Fruit fly (Drosophila melanogaster) whole organism, embryonic: ENCODE measurements around the gene Pink1.

Experiments used
- Abd-B ChIP-seq: fragments of 200-800 bp; sonication (Bioruptor generic); optimal IDR thresholded peaks from 2 replicates; lab custom pipeline; 2018; ENCODE audit warnings: missing biosample characterization, mild to moderate bottlenecking, missing genetic modification characterization, moderate library complexity
- Antp ChIP-seq: fragments of 200-800 bp; sonication (Bioruptor generic); optimal IDR thresholded peaks from 3 replicates; lab custom pipeline; 2016; ENCODE audit warnings: missing biosample characterization, missing genetic modification characterization
- Asciz ChIP-seq: fragments of 200-800 bp; sonication (Bioruptor generic); optimal IDR thresholded peaks from 2 replicates; lab custom pipeline; 2017; ENCODE audit warnings: missing biosample characterization, mild to moderate bottlenecking, missing genetic modification characterization, missing genetic modification reagents
- Atf3 ChIP-seq: fragments of 200-800 bp; sonication (Bioruptor generic); optimal IDR thresholded peaks from 3 replicates; lab custom pipeline; 2016; ENCODE audit warnings: missing biosample characterization, missing genetic modification characterization
- Atf6 ChIP-seq: fragments of 200-800 bp; sonication (Bioruptor generic); IDR thresholded peaks from 2 replicates; pipeline ENCODE4 v1.3.6; 2022; ENCODE audit warnings: missing biosample characterization, missing genetic modification characterization
- CG10147 ChIP-seq: fragments of 200-800 bp; sonication (Bioruptor generic); optimal IDR thresholded peaks from 2 replicates; lab custom pipeline; 2019; ENCODE audit warnings: missing biosample characterization, mild to moderate bottlenecking, missing genetic modification characterization, moderate library complexity
- CG11560 ChIP-seq: fragments of 200-800 bp; sonication (Bioruptor generic); IDR thresholded peaks from 3 replicates; pipeline ENCODE4 v1.3.6; 2022; ENCODE audit warnings: missing biosample characterization, missing genetic modification characterization
- CG11723 ChIP-seq: fragments of 200-800 bp; sonication (Bioruptor generic); optimal IDR thresholded peaks from 2 replicates; lab custom pipeline; 2017; ENCODE audit warnings: missing biosample characterization, mild to moderate bottlenecking, missing genetic modification characterization
- CG13894 ChIP-seq: fragments of 200-800 bp; sonication (Bioruptor generic); optimal IDR thresholded peaks from 3 replicates; lab custom pipeline; 2018; ENCODE audit warnings: missing biosample characterization, mild to moderate bottlenecking, missing genetic modification characterization, moderate library complexity
- CG14441 ChIP-seq: fragments of 200-800 bp; sonication (Bioruptor generic); IDR thresholded peaks from 2 replicates; pipeline ENCODE4 v1.3.6; 2022; ENCODE audit warnings: missing biosample characterization, missing genetic modification characterization
- CG14710 ChIP-seq: fragments of 200-800 bp; sonication (Bioruptor generic); optimal IDR thresholded peaks from 3 replicates; lab custom pipeline; 2019; ENCODE audit warnings: missing biosample characterization, mild to moderate bottlenecking, missing genetic modification characterization, moderate library complexity
- CG14860 ChIP-seq: fragments of 200-800 bp; sonication (Bioruptor generic); IDR thresholded peaks from 3 replicates; pipeline ENCODE4 v1.3.6; 2022; ENCODE audit warnings: missing biosample characterization, missing genetic modification characterization; ENCODE audit not compliant: partially characterized antibody
- CG15696 ChIP-seq: fragments of 200-800 bp; sonication (Bioruptor generic); optimal IDR thresholded peaks from 2 replicates; lab custom pipeline; 2019; ENCODE audit warnings: missing biosample characterization, mild to moderate bottlenecking, missing genetic modification characterization, moderate library complexity
- CG17328 ChIP-seq: fragments of 200-800 bp; sonication (Bioruptor generic); IDR thresholded peaks from 2 replicates; pipeline ENCODE4 v1.3.6; 2022; ENCODE audit warnings: missing biosample characterization, missing genetic modification characterization
- CG2889 ChIP-seq: fragments of 200-800 bp; sonication (Bioruptor generic); IDR thresholded peaks from 3 replicates; pipeline ENCODE4 v1.3.6; 2022; ENCODE audit warnings: missing biosample characterization, missing genetic modification characterization
- CG31224 ChIP-seq: fragments of 200-800 bp; sonication (Bioruptor generic); IDR thresholded peaks from 2 replicates; pipeline ENCODE4 v1.3.6; 2022; ENCODE audit warnings: missing biosample characterization, missing genetic modification characterization
- CG32767 ChIP-seq: fragments of 200-800 bp; sonication (Bioruptor generic); IDR thresholded peaks from 2 replicates; pipeline ENCODE4 v1.3.6; 2022; ENCODE audit warnings: missing biosample characterization, missing genetic modification characterization
- CG3995 ChIP-seq: fragments of 200-800 bp; sonication (Bioruptor generic); optimal IDR thresholded peaks from 3 replicates; lab custom pipeline; 2016; ENCODE audit warnings: missing biosample characterization, missing genetic modification characterization
- CG4424 ChIP-seq: fragments of 200-800 bp; sonication (Bioruptor generic); optimal IDR thresholded peaks from 3 replicates; lab custom pipeline; 2016; ENCODE audit warnings: missing biosample characterization, missing genetic modification characterization
- CG6791 ChIP-seq: fragments of 200-800 bp; sonication (Bioruptor generic); IDR thresholded peaks from 3 replicates; pipeline ENCODE4 v1.3.6; 2022; ENCODE audit warnings: missing biosample characterization, missing genetic modification characterization; ENCODE audit not compliant: partially characterized antibody
- CG7963 ChIP-seq: fragments of 200-800 bp; sonication (Bioruptor generic); IDR thresholded peaks from 3 replicates; pipeline ENCODE4 v1.3.6; 2022; ENCODE audit warnings: missing biosample characterization, missing genetic modification characterization; ENCODE audit not compliant: partially characterized antibody
- CG8388 ChIP-seq: fragments of 200-800 bp; sonication (Bioruptor generic); optimal IDR thresholded peaks from 2 replicates; lab custom pipeline; 2019; ENCODE audit warnings: missing biosample characterization, mild to moderate bottlenecking, missing genetic modification characterization, moderate library complexity
- CG8765 ChIP-seq: fragments of 200-800 bp; sonication (Bioruptor generic); IDR thresholded peaks from 2 replicates; pipeline ENCODE4 v1.3.6; 2022; ENCODE audit warnings: missing biosample characterization, missing genetic modification characterization
- CG9817 ChIP-seq: fragments of 200-800 bp; sonication (Bioruptor generic); optimal IDR thresholded peaks from 2 replicates; lab custom pipeline; 2018; ENCODE audit warnings: missing biosample characterization, mild to moderate bottlenecking, missing genetic modification characterization, moderate library complexity
- HLH3B ChIP-seq: fragments of 200-800 bp; sonication (Bioruptor generic); IDR thresholded peaks from 2 replicates; pipeline ENCODE4 v1.3.6; 2022; ENCODE audit warnings: missing biosample characterization, missing genetic modification characterization
- MBD-R2 ChIP-seq: fragments of 200-800 bp; sonication (Bioruptor generic); IDR thresholded peaks from 2 replicates; pipeline ENCODE4 v1.3.6; 2022; ENCODE audit warnings: missing biosample characterization, missing genetic modification characterization
- Max ChIP-seq: fragments of 200-800 bp; sonication (Bioruptor generic); optimal IDR thresholded peaks from 2 replicates; lab custom pipeline; 2016; ENCODE audit warnings: missing biosample characterization, mild to moderate bottlenecking, missing genetic modification characterization
- Myb ChIP-seq: fragments of 200-800 bp; sonication (Bioruptor generic); optimal IDR thresholded peaks from 2 replicates; lab custom pipeline; 2016; ENCODE audit warnings: missing biosample characterization, missing genetic modification characterization
- Usf ChIP-seq: fragments of 200-800 bp; sonication (Bioruptor generic); optimal IDR thresholded peaks from 2 replicates; lab custom pipeline; 2017; ENCODE audit warnings: missing genotype, missing biosample characterization, missing genetic modification characterization
- Xbp1 ChIP-seq: fragments of 200-800 bp; sonication (Bioruptor generic); optimal IDR thresholded peaks from 3 replicates; lab custom pipeline; 2016; ENCODE audit warnings: missing biosample characterization, mild to moderate bottlenecking, missing genetic modification characterization
- YL-1 ChIP-seq: fragments of 200-800 bp; sonication (Bioruptor generic); optimal IDR thresholded peaks from 3 replicates; lab custom pipeline; 2017; ENCODE audit warnings: missing biosample characterization, mild to moderate bottlenecking, missing genetic modification characterization
- aop ChIP-seq: fragments of 200-800 bp; sonication (Bioruptor generic); IDR thresholded peaks from 2 replicates; pipeline ENCODE4 v1.3.6; 2022; ENCODE audit warnings: missing biosample characterization, missing genetic modification characterization
- ase ChIP-seq: fragments of 200-800 bp; sonication (Bioruptor generic); IDR thresholded peaks from 3 replicates; pipeline ENCODE4 v1.3.6; 2022; ENCODE audit warnings: missing biosample characterization, missing genetic modification characterization
- az2 ChIP-seq: fragments of 200-800 bp; sonication (Bioruptor generic); optimal IDR thresholded peaks from 3 replicates; lab custom pipeline; 2016; ENCODE audit warnings: missing biosample characterization, missing genetic modification characterization
- chm ChIP-seq: fragments of 200-800 bp; sonication (Bioruptor generic); IDR thresholded peaks from 2 replicates; pipeline ENCODE4 v1.3.6; 2022; ENCODE audit warnings: missing biosample characterization, missing genetic modification characterization
- chn ChIP-seq: fragments of 200-800 bp; sonication (Bioruptor generic); optimal IDR thresholded peaks from 2 replicates; lab custom pipeline; 2016; ENCODE audit warnings: missing biosample characterization, missing genetic modification characterization
- disco-r ChIP-seq: fragments of 200-800 bp; sonication (Bioruptor generic); optimal IDR thresholded peaks from 2 replicates; lab custom pipeline; 2016; ENCODE audit warnings: missing biosample characterization, missing genetic modification characterization
- dmrt11E ChIP-seq: fragments of 200-800 bp; sonication (Bioruptor generic); optimal IDR thresholded peaks from 3 replicates; lab custom pipeline; 2018; ENCODE audit warnings: missing biosample characterization, mild to moderate bottlenecking, missing genetic modification characterization, moderate library complexity
- eve ChIP-seq, 2 experiments: fragments of >200 bp; optimal IDR thresholded peaks; 2 replicates each; lab custom pipeline; 2017; ENCODE audit warnings: missing biosample characterization in 2 of 2, missing genetic modification characterization in 2 of 2
- fd64A ChIP-seq: fragments of 200-800 bp; sonication (Bioruptor generic); optimal IDR thresholded peaks from 3 replicates; lab custom pipeline; 2018; ENCODE audit warnings: missing biosample characterization, mild to moderate bottlenecking, missing genetic modification characterization
- fu2 ChIP-seq: fragments of 200-800 bp; sonication (Bioruptor generic); optimal IDR thresholded peaks from 2 replicates; lab custom pipeline; 2016; ENCODE audit warnings: missing biosample characterization, missing genetic modification characterization
- hbn ChIP-seq: fragments of 200-800 bp; sonication (Bioruptor generic); IDR thresholded peaks from 2 replicates; pipeline ENCODE4 v1.3.6; 2022; ENCODE audit warnings: missing biosample characterization, missing genetic modification characterization; ENCODE audit not compliant: partially characterized antibody
- insv ChIP-seq, 2 experiments: fragments of 200-800 bp; sonication (Bioruptor generic); optimal IDR thresholded peaks; 3 replicates each; lab custom pipeline; 2016 to 2018; ENCODE audit warnings: missing biosample characterization in 2 of 2, missing genetic modification characterization in 2 of 2
- mirr ChIP-seq: fragments of 200-800 bp; sonication (Bioruptor generic); optimal IDR thresholded peaks from 3 replicates; lab custom pipeline; 2018; ENCODE audit warnings: missing biosample characterization, mild to moderate bottlenecking, missing genetic modification characterization
- pho ChIP-seq: fragments of 200-800 bp; sonication (Bioruptor generic); optimal IDR thresholded peaks from 2 replicates; lab custom pipeline; 2016; ENCODE audit warnings: missing biosample characterization, missing genetic modification characterization
- sc ChIP-seq, 3 experiments: fragments of >200 bp in 2 of 3; fragments of 200-800 bp in 1 of 3; sonication (Bioruptor generic) in 1 of 3; optimal IDR thresholded peaks; 2 replicates in 2 of 3; 3 replicates in 1 of 3; lab custom pipeline; 2017; ENCODE audit warnings: mild to moderate bottlenecking in 1 of 3, missing biosample characterization in 1 of 3, missing genetic modification characterization in 1 of 3, missing genetic modification reagents in 1 of 3
- ssp ChIP-seq: fragments of 200-800 bp; sonication (Bioruptor generic); IDR thresholded peaks from 2 replicates; pipeline ENCODE4 v1.3.6; 2022; ENCODE audit warnings: missing biosample characterization, missing genetic modification characterization
- tin ChIP-seq: fragments of 200-800 bp; sonication (Bioruptor generic); optimal IDR thresholded peaks from 3 replicates; lab custom pipeline; 2016; ENCODE audit warnings: missing biosample characterization, missing genetic modification characterization
- zen2 ChIP-seq: fragments of 200-800 bp; sonication (Bioruptor generic); IDR thresholded peaks from 3 replicates; pipeline ENCODE4 v1.3.6; 2022; ENCODE audit warnings: missing biosample characterization, missing genetic modification characterization; ENCODE audit not compliant: partially characterized antibody

Gene Pink1

DNA sequence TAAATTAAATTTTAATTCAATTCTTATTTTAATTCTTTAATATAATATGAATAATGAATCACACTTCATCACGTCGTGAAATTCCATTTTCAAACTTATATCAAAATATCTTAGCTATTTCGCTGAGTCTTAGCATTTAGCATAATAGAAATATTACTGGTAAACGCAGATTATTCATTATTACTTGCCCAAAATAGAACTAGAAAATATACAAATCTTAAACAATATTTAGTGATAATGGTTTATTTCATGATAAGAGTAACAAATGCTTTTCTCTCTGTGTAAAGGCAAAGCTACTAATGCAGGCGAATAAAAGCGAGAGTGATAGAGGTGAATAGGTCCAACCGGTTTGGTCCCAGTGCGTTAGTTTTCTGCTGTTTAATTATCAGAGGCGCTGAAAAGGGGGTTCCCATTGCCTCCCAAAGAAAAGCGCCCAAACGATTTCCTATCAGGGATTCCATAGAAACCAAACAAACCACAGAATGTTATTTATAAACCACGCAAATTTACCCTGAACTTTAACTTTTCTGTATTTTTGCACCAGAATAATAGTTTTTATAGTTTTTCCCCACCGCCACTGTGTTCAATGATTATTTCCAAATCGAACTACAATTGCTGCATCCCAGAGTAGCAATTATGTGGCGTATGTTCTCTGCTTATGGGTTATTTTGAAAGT lies 20.6 kb upstream of the Pink1 start (continued):
- TF ChIP-seq zen2 (GFP tag; lab: Robert Waterston, UW) (no peak), ssp (peak; percentile 40; the same call in 1 of the 2 replicates), CG10147 (GFP tag; lab: Kevin White, UChicago) (no peak), CG14441 (GFP tag; lab: Robert Waterston, UW) (peak; percentile 93), Myb (no peak), CG11560 (tag; lab: Robert Waterston, UW) (no peak), aop (no peak), mirr (GFP tag; lab: Kevin White, UChicago) (no peak), YL-1 (GFP tag; lab: Kevin White, UChicago) (no peak), CG8765 (no peak), ase (GFP tag; lab: Robert Waterston, UW) (peak; percentile 33; the same call in 1 of the 3 replicates), CG31224 (GFP tag; lab: Robert Waterston, UW) (0 out of 2 replicates have a peak, but pooled peaks have one; percentile 8), HLH3B (peak; percentile 51; the same call in 1 of the 2 replicates), Usf (GFP tag; lab: Kevin White, UChicago) (no peak), CG4424 (GFP tag; lab: Kevin White, UChicago) (no peak), Atf6 (GFP tag; lab: Robert Waterston, UW) (no peak), CG14860 (GFP tag; lab: Robert Waterston, UW) (no peak), disco-r (no peak), tin (GFP tag; lab: Kevin White, UChicago) (peak; percentile 11), CG17328 (GFP tag; lab: Robert Waterston, UW) (peak; percentile 35; the same call in 1 of the 2 replicates), Xbp1 (peak; percentile 49), pho (GFP tag; lab: Kevin White, UChicago) (peak; percentile 48), CG32767 (GFP tag; lab: Robert Waterston, UW) (no peak), CG14710 (no peak), fd64A (no peak), Abd-B (GFP tag; lab: Kevin White, UChicago) (peak; percentile 18), CG11723 (no peak), CG7963 (GFP tag; lab: Robert Waterston, UW) (no peak), chm (no peak), sc (optimal IDR thresholded peaks at IDR 0.05; lab: Kevin White, UChicago) (no peak), sc (GFP tag; optimal IDR thresholded peaks at IDR 0.05; lab: Kevin White, UChicago) (no peak), CG6791 (GFP tag; lab: Robert Waterston, UW) (no peak), Max (no peak), CG8388 (GFP tag; lab: Kevin White, UChicago) (peak; percentile 21), Atf3 (GFP tag; lab: Kevin White, UChicago) (peak; percentile 9), CG13894 (tag; lab: Kevin White, UChicago) (no peak), CG15696 (tag; lab: Kevin White, UChicago) (no peak), MBD-R2 (GFP tag; lab: Robert Waterston, UW) (no peak), CG2889 (no peak), hbn (GFP tag; lab: Robert Waterston, UW) (no peak), Asciz (GFP tag; lab: Kevin White, UChicago) (peak; percentile 31), CG3995 (GFP tag; lab: Kevin White, UChicago) (no peak), Antp (GFP tag; lab: Kevin White, UChicago) (peak; percentile 48), fu2 (GFP tag; lab: Kevin White, UChicago) (no peak), eve (GFP tag; optimal IDR thresholded peaks at IDR 0.05; lab: Kevin White, UChicago) (peak in 1 of 2 experiments; percentile 59), CG9817 (tag; lab: Kevin White, UChicago) (peak; percentile 19), chn (GFP tag; lab: Kevin White, UChicago) (peak; percentile 12), insv (GFP tag; optimal IDR thresholded peaks at IDR 0.05; lab: Kevin White, UChicago) (no peak), dmrt11E (tag; lab: Kevin White, UChicago) (no peak), az2 (GFP tag; lab: Kevin White, UChicago) (no peak)
